Fruit fly (Drosophila melanogaster): Measurements from ENCODE around the gene anchor.

Gene anchor

DNA sequence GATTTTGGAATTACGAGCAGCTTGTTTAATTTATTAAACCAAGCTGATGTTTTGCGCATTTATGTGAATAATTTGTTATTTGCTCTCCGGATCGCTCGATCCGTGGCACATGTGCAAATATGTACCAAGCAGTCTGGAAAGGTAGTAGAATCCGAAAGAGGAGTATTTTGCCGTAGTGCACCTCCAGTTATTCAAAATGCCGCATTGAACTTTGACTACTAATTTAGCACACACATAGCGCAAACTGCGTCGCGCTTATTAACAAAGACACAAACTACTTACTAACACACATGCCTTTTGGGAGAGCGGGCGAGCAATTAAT lies 37.6 kb downstream of the anchor start:
- TF ChIP-seq brk (GFP tag; optimal IDR thresholded peaks at IDR 0.05) (no peak), usp (GFP tag; optimal IDR thresholded peaks at IDR 0.05) (no peak), GATAd (GFP tag; optimal IDR thresholded peaks at IDR 0.05) (no peak), Myc (optimal IDR thresholded peaks at IDR 0.05) (no peak), Sp1 (GFP tag; optimal IDR thresholded peaks at IDR 0.05) (no peak), CG9705 (GFP tag; optimal IDR thresholded peaks at IDR 0.05) (no peak), Vsx2 (GFP tag; optimal IDR thresholded peaks at IDR 0.05; ENCODE audit: partially characterized antibody) (no peak), CrebA (GFP tag; optimal IDR thresholded peaks at IDR 0.05; ENCODE audit: borderline replicate concordance) (no peak), tai (GFP tag; optimal IDR thresholded peaks at IDR 0.05) (peak; percentile 19), psq (GFP tag; optimal IDR thresholded peaks at IDR 0.05) (no peak), Mio (GFP tag; optimal IDR thresholded peaks at IDR 0.05) (no peak), dmrt93B (GFP tag; optimal IDR thresholded peaks at IDR 0.05) (no peak), Dfd (GFP tag; optimal IDR thresholded peaks at IDR 0.05) (no peak), br (GFP tag; optimal IDR thresholded peaks at IDR 0.05) (no peak), pan (optimal IDR thresholded peaks at IDR 0.05) (no peak), Hr78 (GFP tag; optimal IDR thresholded peaks at IDR 0.05) (no peak), dl (GFP tag; optimal IDR thresholded peaks at IDR 0.05; ENCODE audit: insufficient read depth in 1 of 2, partially characterized antibody in 2 of 2) (no peak), lola (GFP tag; optimal IDR thresholded peaks at IDR 0.05) (no peak), Hr83 (GFP tag; optimal IDR thresholded peaks at IDR 0.05; ENCODE audit: poor library complexity, severe bottlenecking) (peak; percentile 89), Dif (GFP tag; optimal IDR thresholded peaks at IDR 0.05; ENCODE audit: partially characterized antibody) (no peak), Rel (GFP tag; optimal IDR thresholded peaks at IDR 0.05) (no peak), Rel (tag; optimal IDR thresholded peaks at IDR 0.05) (no peak), N (GFP tag; optimal IDR thresholded peaks at IDR 0.05) (no peak), sage (GFP tag; optimal IDR thresholded peaks at IDR 0.05) (no peak), rgr (GFP tag; optimal IDR thresholded peaks at IDR 0.05) (peak; percentile 52), CG32264 (GFP tag; optimal IDR thresholded peaks at IDR 0.05) (no peak), fru (GFP tag; optimal IDR thresholded peaks at IDR 0.05) (no peak), Abd-B (GFP tag; optimal IDR thresholded peaks at IDR 0.05) (no peak), Hnf4 (GFP tag; optimal IDR thresholded peaks at IDR 0.05) (peak; percentile 38), dsf (GFP tag; optimal IDR thresholded peaks at IDR 0.05; ENCODE audit: borderline replicate concordance) (no peak), OdsH (GFP tag; optimal IDR thresholded peaks at IDR 0.05) (peak; percentile 16), h (GFP tag; optimal IDR thresholded peaks at IDR 0.05) (peak; percentile 51), jim (GFP tag; optimal IDR thresholded peaks at IDR 0.05) (no peak), Jra (GFP tag; optimal IDR thresholded peaks at IDR 0.05) (no peak), HLH106 (tag; optimal IDR thresholded peaks at IDR 0.05) (no peak), foxo (GFP tag; optimal IDR thresholded peaks at IDR 0.05) (peak in 1 of 2 experiments; percentile 2), sv (GFP tag; optimal IDR thresholded peaks at IDR 0.05) (no peak), woc (GFP tag; optimal IDR thresholded peaks at IDR 0.05) (no peak), ey (GFP tag; optimal IDR thresholded peaks at IDR 0.05) (no peak)

- TF ChIP-seq Dfd (GFP tag; optimal IDR thresholded peaks at IDR 0.05) (peak; percentile 95), OdsH (GFP tag; optimal IDR thresholded peaks at IDR 0.05) (no peak)
Measured at dm6 chr3L:17663647-17664046, 42.0 kb downstream of the anchor start.

dm6 chr3L:17665084-17665576 lies 43.5 kb downstream of the anchor start:
- no peak for TF ChIP-seq Myc (optimal IDR thresholded peaks at IDR 0.05)
- no peak for TF ChIP-seq ey (GFP tag; optimal IDR thresholded peaks at IDR 0.05)
- TF ChIP-seq psq (GFP tag; optimal IDR thresholded peaks at IDR 0.05) = peak; percentile 33
- TF ChIP-seq Abd-B (GFP tag; optimal IDR thresholded peaks at IDR 0.05) = no peak
- TF ChIP-seq Jra (GFP tag; optimal IDR thresholded peaks at IDR 0.05) = no peak
- TF ChIP-seq dsf (GFP tag; optimal IDR thresholded peaks at IDR 0.05; ENCODE audit: borderline replicate concordance) = no peak
- peak; percentile 17 for TF ChIP-seq Sp1 (GFP tag; optimal IDR thresholded peaks at IDR 0.05)
- TF ChIP-seq dl (GFP tag; optimal IDR thresholded peaks at IDR 0.05; ENCODE audit: insufficient read depth in 1 of 2, partially characterized antibody in 2 of 2) = peak in 1 of 2 experiments; percentile 33
- TF ChIP-seq sv (GFP tag; optimal IDR thresholded peaks at IDR 0.05) = no peak
- no peak for TF ChIP-seq dmrt93B (GFP tag; optimal IDR thresholded peaks at IDR 0.05)
- no peak for TF ChIP-seq tai (GFP tag; optimal IDR thresholded peaks at IDR 0.05)
- TF ChIP-seq jim (GFP tag; optimal IDR thresholded peaks at IDR 0.05) = peak; percentile 27
- no peak for TF ChIP-seq CG9705 (GFP tag; optimal IDR thresholded peaks at IDR 0.05)
- no peak for TF ChIP-seq Vsx2 (GFP tag; optimal IDR thresholded peaks at IDR 0.05; ENCODE audit: partially characterized antibody)
- TF ChIP-seq Hr78 (GFP tag; optimal IDR thresholded peaks at IDR 0.05) = no peak
- TF ChIP-seq N (GFP tag; optimal IDR thresholded peaks at IDR 0.05) = no peak
- TF ChIP-seq Mio (GFP tag; optimal IDR thresholded peaks at IDR 0.05) = no peak
- TF ChIP-seq brk (GFP tag; optimal IDR thresholded peaks at IDR 0.05) = no peak
- TF ChIP-seq CG32264 (GFP tag; optimal IDR thresholded peaks at IDR 0.05) = no peak
- TF ChIP-seq foxo (GFP tag; optimal IDR thresholded peaks at IDR 0.05) = peak in 1 of 2 experiments; percentile 13
- no peak for TF ChIP-seq woc (GFP tag; optimal IDR thresholded peaks at IDR 0.05)
- no peak for TF ChIP-seq usp (GFP tag; optimal IDR thresholded peaks at IDR 0.05)
- TF ChIP-seq pan (optimal IDR thresholded peaks at IDR 0.05) = no peak
- no peak for TF ChIP-seq Hnf4 (GFP tag; optimal IDR thresholded peaks at IDR 0.05)
- TF ChIP-seq h (GFP tag; optimal IDR thresholded peaks at IDR 0.05) = peak; percentile 64
- TF ChIP-seq OdsH (GFP tag; optimal IDR thresholded peaks at IDR 0.05) = no peak
- TF ChIP-seq GATAd (GFP tag; optimal IDR thresholded peaks at IDR 0.05) = peak; percentile 41
- TF ChIP-seq HLH106 (tag; optimal IDR thresholded peaks at IDR 0.05) = no peak
- TF ChIP-seq Rel (GFP tag; optimal IDR thresholded peaks at IDR 0.05) = peak; percentile 48
- TF ChIP-seq Rel (tag; optimal IDR thresholded peaks at IDR 0.05) = peak; percentile 74
- TF ChIP-seq Dfd (GFP tag; optimal IDR thresholded peaks at IDR 0.05) = no peak
- TF ChIP-seq CrebA (GFP tag; optimal IDR thresholded peaks at IDR 0.05; ENCODE audit: borderline replicate concordance) = peak; percentile 19
- TF ChIP-seq rgr (GFP tag; optimal IDR thresholded peaks at IDR 0.05) = peak; percentile 31
- peak; percentile 11 for TF ChIP-seq Dif (GFP tag; optimal IDR thresholded peaks at IDR 0.05; ENCODE audit: partially characterized antibody)
- TF ChIP-seq Hr83 (GFP tag; optimal IDR thresholded peaks at IDR 0.05; ENCODE audit: poor library complexity, severe bottlenecking) = peak; percentile 13
- peak; percentile 73 for TF ChIP-seq fru (GFP tag; optimal IDR thresholded peaks at IDR 0.05)
- peak; percentile 23 for TF ChIP-seq br (GFP tag; optimal IDR thresholded peaks at IDR 0.05)
- no peak for TF ChIP-seq lola (GFP tag; optimal IDR thresholded peaks at IDR 0.05)
- peak; percentile 22 for TF ChIP-seq sage (GFP tag; optimal IDR thresholded peaks at IDR 0.05)
